Worm (Caenorhabditis elegans) whole organism, midembryonic: ENCODE measurements around the gene ZK84.2.
"Not testable (repeated sequence)": the region's sequence is repeated elsewhere in the genome, so short reads cannot be mapped to it uniquely, and the experiment has no call there.

ENCODE experiments used
- T22C8.4 ChIP-seq: fragments of 200-800 bp; sonication (Bioruptor generic); IDR thresholded peaks from 2 replicates; pipeline ENCODE4 v1.3.6; 2022; ENCODE audit warnings: missing genetic modification characterization, missing compliant biosample characterization
- cog-1 ChIP-seq: sonication (generic microtip); optimal IDR thresholded peaks from 2 replicates; lab custom pipeline; 2016; ENCODE audit warnings: missing genetic modification characterization, missing compliant biosample characterization
- flt-1 ChIP-seq: fragments of 200-800 bp; sonication (Bioruptor generic); IDR thresholded peaks from 2 replicates; pipeline ENCODE4 v1.3.6; 2022; ENCODE audit warnings: missing genetic modification characterization, missing compliant biosample characterization
- klf-2 ChIP-seq: fragments of 200-800 bp; sonication (Bioruptor generic); conservative IDR thresholded peaks from 2 replicates; pipeline ENCODE4 v1.3.6; 2022; ENCODE audit warnings: missing genetic modification reagents, missing genetic modification characterization, missing compliant biosample characterization
- med-1 ChIP-seq: sonication (generic microtip); optimal IDR thresholded peaks from 2 replicates; lab custom pipeline; 2017; ENCODE audit warnings: missing genetic modification characterization, mild to moderate bottlenecking, missing compliant biosample characterization, antibody characterized with exemption, missing genetic modification reagents; ENCODE audit not compliant: insufficient read depth
- ref-1 ChIP-seq: fragments of 200-800 bp; sonication (Bioruptor generic); conservative IDR thresholded peaks from 2 replicates; pipeline ENCODE4 v1.3.6; 2022; ENCODE audit warnings: missing genetic modification reagents, missing genetic modification characterization, missing compliant biosample characterization
- tab-1 ChIP-seq: fragments of 200-800 bp; sonication (Bioruptor generic); IDR thresholded peaks from 2 replicates; pipeline ENCODE4 v1.3.6; 2022; ENCODE audit warnings: missing genetic modification characterization, missing compliant biosample characterization
- ztf-23 ChIP-seq: fragments of 200-800 bp; sonication (Bioruptor generic); IDR thresholded peaks from 2 replicates; pipeline ENCODE4 v1.3.6; 2022; ENCODE audit warnings: missing genetic modification reagents, missing genetic modification characterization, missing compliant biosample characterization
- ztf-29 ChIP-seq: fragments of 200-800 bp; sonication (Bioruptor generic); IDR thresholded peaks from 2 replicates; pipeline ENCODE4 v1.3.6; 2022; ENCODE audit warnings: missing genetic modification reagents, missing genetic modification characterization, missing compliant biosample characterization

ZK84.2 gene

DNA sequence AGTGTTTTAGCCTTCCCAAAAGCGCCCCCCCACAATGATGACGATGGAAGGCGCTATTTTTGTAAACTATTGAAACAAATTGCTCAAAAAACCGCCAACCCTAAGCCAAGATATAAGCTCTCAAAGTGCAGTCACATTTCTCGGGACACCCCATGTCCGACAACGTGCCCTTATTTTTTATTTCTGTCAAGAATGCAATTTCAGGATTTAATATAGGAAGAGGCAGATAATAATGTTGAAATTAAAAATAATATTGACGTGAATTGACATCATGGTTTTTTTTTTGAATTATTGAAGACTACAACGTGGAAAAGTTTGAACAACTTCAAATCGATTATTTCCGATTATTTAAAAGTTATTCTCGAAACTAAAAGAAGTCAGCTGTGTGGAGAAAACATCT is at the start of gene ZK84.2:
Gene ZK84.2, plus strand, starts transcription at position 301 of the 400 bp plus-strand sequence.
- not testable (repeated sequence) for TF ChIP-seq klf-2; ztf-29 (GFP tag; lab: Robert Waterston, UW); ref-1 (GFP tag; lab: Robert Waterston, UW)

- TF ChIP-seq tab-1 (no peak), ref-1 (GFP tag; lab: Robert Waterston, UW) (no peak), med-1 (no peak), ztf-23 (no peak), klf-2 (no peak)
Measured at ce11 chrII:5964962-5965361, 49.2 kb upstream of the ZK84.2 start.

ce11 chrII:5966637-5967036 is 47.5 kb upstream of the ZK84.2 start:
- TF ChIP-seq flt-1 (GFP tag; lab: Robert Waterston, UW), result no peak
- no peak for TF ChIP-seq T22C8.4 (GFP tag; lab: Robert Waterston, UW)
- TF ChIP-seq ztf-23, result no peak
- TF ChIP-seq klf-2, result no peak
- TF ChIP-seq ztf-29 (GFP tag; lab: Robert Waterston, UW), result no peak
- TF ChIP-seq cog-1 (tag; lab: Kevin White, UChicago), result no peak
- TF ChIP-seq tab-1, result no peak
- no peak for TF ChIP-seq ref-1 (GFP tag; lab: Robert Waterston, UW)
- TF ChIP-seq med-1, result no peak

ce11 chrII:5968037-5968436 is 46.1 kb upstream of the ZK84.2 start, which contains the start of gene B0034.1:
Gene B0034.1 (plus strand): TSS chrII:5968337.
- TF ChIP-seq klf-2 (no peak), ztf-29 (GFP tag; lab: Robert Waterston, UW) (no peak), ztf-23 (no peak), ref-1 (GFP tag; lab: Robert Waterston, UW) (no peak), med-1 (no peak)

DNA sequence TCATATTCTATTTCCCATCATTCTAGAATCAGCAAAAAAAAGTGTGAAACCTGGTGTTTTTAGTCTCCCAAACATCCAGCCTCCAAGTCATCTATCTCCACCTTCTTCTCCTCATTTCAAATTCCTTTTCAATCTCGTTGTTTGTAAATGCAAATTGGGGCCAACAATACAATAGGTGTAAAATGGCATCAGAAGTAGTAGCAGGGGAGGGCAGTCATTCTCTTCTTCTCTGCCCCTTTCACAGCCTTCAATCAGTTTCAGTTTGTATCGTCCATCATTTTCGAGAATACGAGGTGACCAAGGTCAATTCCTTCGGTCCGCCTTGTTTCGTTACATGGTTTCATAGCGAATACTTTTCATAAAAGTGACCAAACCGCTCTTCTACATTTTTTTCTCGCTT is 44.9 kb upstream of the ZK84.2 start, which contains the start of gene B0034.4:
Gene B0034.4, minus strand, starts transcription at position 229 of the 400 bp plus-strand sequence.
- TF ChIP-seq ztf-23 (no peak), cog-1 (tag; lab: Kevin White, UChicago) (no peak), tab-1 (no peak), ref-1 (GFP tag; lab: Robert Waterston, UW) (no peak), klf-2 (no peak), med-1 (no peak), T22C8.4 (GFP tag; lab: Robert Waterston, UW) (no peak), ztf-29 (GFP tag; lab: Robert Waterston, UW) (no peak), flt-1 (GFP tag; lab: Robert Waterston, UW) (no peak)

DNA sequence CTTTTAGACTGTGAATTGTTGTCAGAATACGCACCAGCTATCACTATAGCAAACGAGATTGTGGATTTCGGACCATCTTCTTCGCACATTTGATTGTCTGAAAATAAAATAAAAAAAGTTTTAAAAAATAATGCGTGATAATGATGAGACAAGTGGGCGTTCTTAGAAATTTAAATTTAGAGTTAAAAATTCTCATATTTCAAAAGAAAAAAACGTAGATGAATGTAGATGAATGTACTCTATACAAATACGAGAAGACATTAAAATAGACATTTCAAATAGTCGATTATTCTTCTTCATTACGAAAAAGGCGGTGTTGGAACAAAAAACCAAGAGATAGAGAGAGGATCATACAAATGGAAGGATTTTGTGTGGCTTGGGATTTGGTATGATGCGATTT is 39.3 kb upstream of the ZK84.2 start, which contains the start of gene B0034.5:
Gene B0034.5, minus strand, starts transcription at position 101 of the 400 bp plus-strand sequence.
- no peak for TF ChIP-seq ztf-23
- TF ChIP-seq cog-1 (tag; lab: Kevin White, UChicago), result no peak
- no peak for TF ChIP-seq klf-2
- no peak for TF ChIP-seq flt-1 (GFP tag; lab: Robert Waterston, UW)
- TF ChIP-seq med-1, result no peak
- no peak for TF ChIP-seq tab-1
- TF ChIP-seq T22C8.4 (GFP tag; lab: Robert Waterston, UW), result no peak
- TF ChIP-seq ref-1 (GFP tag; lab: Robert Waterston, UW), result no peak
- TF ChIP-seq ztf-29 (GFP tag; lab: Robert Waterston, UW), result no peak

DNA sequence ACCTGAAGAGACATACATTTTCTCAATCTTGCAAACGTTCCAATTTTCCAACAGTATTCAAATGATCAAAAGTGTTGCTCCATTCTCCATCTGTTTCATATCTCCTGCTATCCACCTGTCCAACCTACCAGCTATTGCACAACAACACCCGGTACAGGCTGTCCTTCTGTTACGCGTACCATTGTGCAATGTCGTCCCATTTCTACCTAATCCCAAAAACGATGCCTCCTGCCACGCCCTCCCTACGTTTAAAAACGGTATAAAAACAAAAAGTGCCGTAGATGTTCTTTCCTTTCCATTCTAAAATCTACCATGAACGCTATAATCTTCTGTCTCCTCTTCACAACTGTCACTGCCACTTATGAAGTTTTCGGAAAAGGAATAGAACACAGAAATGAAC is 25.9 kb upstream of the ZK84.2 start, which contains the start of gene ins-2:
Gene ins-2, plus strand, starts transcription at position 301 of the 400 bp plus-strand sequence.
- TF ChIP-seq flt-1 (GFP tag; lab: Robert Waterston, UW) (no peak), ztf-23 (no peak), med-1 (no peak), ref-1 (GFP tag; lab: Robert Waterston, UW) (no peak), T22C8.4 (GFP tag; lab: Robert Waterston, UW) (no peak), cog-1 (tag; lab: Kevin White, UChicago) (no peak), ztf-29 (GFP tag; lab: Robert Waterston, UW) (no peak), tab-1 (no peak)

ce11 chrII:5990668-5991067 is 23.5 kb upstream of the ZK84.2 start, which contains the start of gene ins-3:
Gene ins-3 (minus strand): TSS chrII:5990768.
- TF ChIP-seq ztf-29 (GFP tag; lab: Robert Waterston, UW) (no peak), tab-1 (no peak), ref-1 (GFP tag; lab: Robert Waterston, UW) (no peak), cog-1 (tag; lab: Kevin White, UChicago) (no peak), flt-1 (GFP tag; lab: Robert Waterston, UW) (no peak), med-1 (no peak), T22C8.4 (GFP tag; lab: Robert Waterston, UW) (no peak), klf-2 (no peak), ztf-23 (no peak)

DNA sequence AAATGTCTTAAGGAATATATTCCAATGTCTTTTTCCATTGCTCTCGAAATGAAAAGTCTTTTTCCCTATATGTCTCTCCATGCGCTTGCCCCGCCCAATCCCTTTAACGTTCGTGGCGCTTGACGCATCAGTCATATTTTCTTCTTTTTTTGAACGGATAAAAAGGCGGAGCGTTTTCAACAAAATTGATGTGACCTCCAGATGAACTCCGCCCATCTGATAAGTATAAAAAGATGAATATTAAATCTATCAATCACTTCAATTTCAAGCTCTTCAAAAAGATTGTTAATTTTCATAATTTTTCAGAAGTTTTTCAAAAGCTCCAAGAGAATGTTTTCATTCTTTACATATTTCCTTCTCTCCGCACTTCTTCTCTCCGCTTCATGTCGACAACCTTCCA is 18.1 kb upstream of the ZK84.2 start, which contains the start of gene ins-4:
Gene ins-4, plus strand, starts transcription at position 301 of the 400 bp plus-strand sequence.
- no peak for TF ChIP-seq T22C8.4 (GFP tag; lab: Robert Waterston, UW)
- TF ChIP-seq flt-1 (GFP tag; lab: Robert Waterston, UW), result no peak
- TF ChIP-seq klf-2, result no peak
- no peak for TF ChIP-seq tab-1
- TF ChIP-seq ztf-23, result no peak
- no peak for TF ChIP-seq med-1
- no peak for TF ChIP-seq ztf-29 (GFP tag; lab: Robert Waterston, UW)
- TF ChIP-seq ref-1 (GFP tag; lab: Robert Waterston, UW), result no peak
- TF ChIP-seq cog-1 (tag; lab: Kevin White, UChicago), result no peak

ce11 chrII:5997257-5997656 is 16.9 kb upstream of the ZK84.2 start, which contains the start of gene ins-5:
Gene ins-5 (plus strand): TSS chrII:5997557.
- no peak for TF ChIP-seq med-1
- TF ChIP-seq ztf-29 (GFP tag; lab: Robert Waterston, UW), result no peak
- TF ChIP-seq tab-1, result no peak
- TF ChIP-seq T22C8.4 (GFP tag; lab: Robert Waterston, UW), result no peak

- no peak for TF ChIP-seq med-1
Measured at ce11 chrII:6000136-6000535, 14.0 kb upstream of the ZK84.2 start, which contains the start of gene ins-6. Gene ins-6 (plus strand): TSS chrII:6000436.
